Fruit fly (Drosophila melanogaster): Measurements from ENCODE around the gene CG42488.
A peak's percentile ranks its signal among the peaks of the same experiment; 100 is the strongest.

Gene CG42488

dm6 chr3R:25445546-25446400 is 37.1 kb upstream of the CG42488 start (continued):
- TF ChIP-seq cyc (GFP tag; optimal IDR thresholded peaks at IDR 0.05) (peak; percentile 75), Met (GFP tag; optimal IDR thresholded peaks at IDR 0.05) (peak; percentile 81), Eip93F (GFP tag; optimal IDR thresholded peaks at IDR 0.05) (no peak), salr (GFP tag; optimal IDR thresholded peaks at IDR 0.05) (peak; percentile 77 to 87), CG11294 (GFP tag; IDR thresholded peaks at IDR 0.05) (peak; percentile 77; the same call in 1 of the 2 replicates), CG8632 (GFP tag; optimal IDR thresholded peaks at IDR 0.05) (peak; percentile 82), Eip78C (GFP tag) (peak; percentile 98), CG6854 (GFP tag; optimal IDR thresholded peaks at IDR 0.05) (peak; percentile 63), vri (GFP tag; optimal IDR thresholded peaks at IDR 0.05) (peak; percentile 36), Gug (GFP tag; IDR thresholded peaks at IDR 0.05) (peak; percentile 86), CG15336 (GFP tag; IDR thresholded peaks at IDR 0.05) (peak; percentile 95), Eip75B (GFP tag; optimal IDR thresholded peaks at IDR 0.05) (peak; percentile 90), fkh (GFP tag; optimal IDR thresholded peaks at IDR 0.05) (no peak), CG1621 (tag; optimal IDR thresholded peaks at IDR 0.05) (peak; percentile 88), Blimp-1 (GFP tag; optimal IDR thresholded peaks at IDR 0.05) (no peak), net (GFP tag; optimal IDR thresholded peaks at IDR 0.05) (peak; percentile 88), spab (GFP tag; optimal IDR thresholded peaks at IDR 0.05) (peak; percentile 86), CG6808 (GFP tag; optimal IDR thresholded peaks at IDR 0.05) (peak; percentile 80), CG10631 (GFP tag; optimal IDR thresholded peaks at IDR 0.05) (peak; percentile 89), CG32006 (GFP tag; optimal IDR thresholded peaks at IDR 0.05) (peak; percentile 94), CG9139 (GFP tag; optimal IDR thresholded peaks at IDR 0.05) (peak; percentile 71), Lpt (GFP tag; optimal IDR thresholded peaks at IDR 0.05) (peak; percentile 91), ss (GFP tag; optimal IDR thresholded peaks at IDR 0.05) (peak; percentile 71 to 82), CG11762 (GFP tag; optimal IDR thresholded peaks at IDR 0.05; ENCODE audit: insufficient read depth) (peak; percentile 90), Hr38 (GFP tag; optimal IDR thresholded peaks at IDR 0.05) (no peak), esn (GFP tag; optimal IDR thresholded peaks at IDR 0.05) (peak; percentile 82), CG11902 (GFP tag; optimal IDR thresholded peaks at IDR 0.05) (peak; percentile 81), CG7368 (GFP tag; optimal IDR thresholded peaks at IDR 0.05) (peak; percentile 65), lz (GFP tag; optimal IDR thresholded peaks at IDR 0.05) (peak; percentile 83), CG10669 (GFP tag; optimal IDR thresholded peaks at IDR 0.05) (peak; percentile 90), CG8119 (GFP tag; IDR thresholded peaks at IDR 0.05) (peak; percentile 93)

- TF ChIP-seq Blimp-1 (GFP tag; optimal IDR thresholded peaks at IDR 0.05) (peak; percentile 58), fkh (GFP tag; optimal IDR thresholded peaks at IDR 0.05) (peak; percentile 24), CG32006 (GFP tag; optimal IDR thresholded peaks at IDR 0.05) (peak; percentile 19), svp (GFP tag) (peak; percentile 41), salr (GFP tag; optimal IDR thresholded peaks at IDR 0.05) (no peak), CG31627 (GFP tag; optimal IDR thresholded peaks at IDR 0.05) (no peak), pdm3 (GFP tag; optimal IDR thresholded peaks at IDR 0.05) (peak; percentile 3), Hr4 (GFP tag; optimal IDR thresholded peaks at IDR 0.05) (peak; percentile 2)
These were observed 36.2 kb upstream of the CG42488 start for dm6 chr3R:25446482-25447300.

- TF ChIP-seq eg (GFP tag; IDR thresholded peaks at IDR 0.05) (no peak), CG10631 (GFP tag; optimal IDR thresholded peaks at IDR 0.05) (no peak), Ets96B (tag; optimal IDR thresholded peaks at IDR 0.05) (no peak), CG8632 (GFP tag; optimal IDR thresholded peaks at IDR 0.05) (no peak), esn (GFP tag; optimal IDR thresholded peaks at IDR 0.05) (no peak), Sox15 (GFP tag; optimal IDR thresholded peaks at IDR 0.05) (no peak), Hr39 (GFP tag; optimal IDR thresholded peaks at IDR 0.05) (no peak), spab (GFP tag; optimal IDR thresholded peaks at IDR 0.05) (no peak), CG7368 (GFP tag; optimal IDR thresholded peaks at IDR 0.05) (no peak), fd85E (GFP tag; optimal IDR thresholded peaks at IDR 0.05) (no peak)
These were observed 35.4 kb upstream of the CG42488 start for dm6 chr3R:25447451-25447850.
